Fruit fly (Drosophila melanogaster) whole organism, embryonic: ENCODE data around the gene CG15922.
A peak's percentile ranks its signal among the peaks of the same experiment; 100 is the strongest.

Experiments
- Abd-B ChIP-seq: fragments of 200-800 bp; sonication (Bioruptor generic); optimal IDR thresholded peaks from 2 replicates; lab custom pipeline; 2018; ENCODE audit warnings: missing biosample characterization, mild to moderate bottlenecking, missing genetic modification characterization, moderate library complexity
- Aef1 ChIP-seq: fragments of 200-800 bp; sonication (Bioruptor generic); IDR thresholded peaks from 3 replicates; pipeline ENCODE4 v1.3.6; 2022; ENCODE audit warnings: missing biosample characterization, missing genetic modification characterization
- B-H2 ChIP-seq: fragments of 200-800 bp; sonication (Bioruptor generic); optimal IDR thresholded peaks from 2 replicates; lab custom pipeline; 2018; ENCODE audit warnings: missing biosample characterization, mild to moderate bottlenecking, missing genetic modification characterization
- C15 ChIP-seq: fragments of 200-800 bp; sonication (Bioruptor generic); IDR thresholded peaks from 3 replicates; pipeline ENCODE4 v1.3.6; 2022; ENCODE audit warnings: missing biosample characterization, missing genetic modification characterization
- CG10543 ChIP-seq: fragments of 200-800 bp; sonication (Bioruptor generic); optimal IDR thresholded peaks from 3 replicates; lab custom pipeline; 2017; ENCODE audit warnings: missing biosample characterization, mild to moderate bottlenecking, missing genetic modification characterization, moderate library complexity
- CG10979 ChIP-seq: fragments of 200-800 bp; sonication (Bioruptor generic); optimal IDR thresholded peaks from 2 replicates; lab custom pipeline; 2018; ENCODE audit warnings: missing biosample characterization, mild to moderate bottlenecking, missing genetic modification characterization, moderate library complexity
- CG11085 ChIP-seq: fragments of 200-800 bp; sonication (Bioruptor generic); IDR thresholded peaks from 2 replicates; pipeline ENCODE4 v1.3.6; 2022; ENCODE audit warnings: missing biosample characterization, missing genetic modification characterization
- CG11696 ChIP-seq: fragments of 200-800 bp; sonication (Bioruptor generic); IDR thresholded peaks from 2 replicates; pipeline ENCODE4 v1.3.6; 2022; ENCODE audit warnings: missing biosample characterization, missing genetic modification characterization
- CG15479 ChIP-seq: fragments of 200-800 bp; sonication (Bioruptor generic); optimal IDR thresholded peaks from 3 replicates; lab custom pipeline; 2019; ENCODE audit warnings: missing biosample characterization, mild to moderate bottlenecking, missing genetic modification characterization, moderate library complexity
- CG16863 ChIP-seq: fragments of 200-800 bp; sonication (Bioruptor generic); optimal IDR thresholded peaks from 3 replicates; lab custom pipeline; 2016; ENCODE audit warnings: missing biosample characterization, missing genetic modification characterization
- CG18599 ChIP-seq: fragments of 200-800 bp; sonication (Bioruptor generic); optimal IDR thresholded peaks from 3 replicates; lab custom pipeline; 2017; ENCODE audit warnings: missing biosample characterization, missing genetic modification characterization, mild to moderate bottlenecking, moderate library complexity, missing genetic modification reagents
- CG18619 ChIP-seq: fragments of 200-800 bp; sonication (Bioruptor generic); optimal IDR thresholded peaks from 3 replicates; lab custom pipeline; 2017; ENCODE audit warnings: missing biosample characterization, mild to moderate bottlenecking, missing genetic modification characterization
- CG31224 ChIP-seq: fragments of 200-800 bp; sonication (Bioruptor generic); IDR thresholded peaks from 2 replicates; pipeline ENCODE4 v1.3.6; 2022; ENCODE audit warnings: missing biosample characterization, missing genetic modification characterization
- CG31441 ChIP-seq: fragments of 200-800 bp; sonication (Bioruptor generic); IDR thresholded peaks from 2 replicates; pipeline ENCODE4 v1.3.6; 2022; ENCODE audit warnings: missing biosample characterization, missing genetic modification characterization
- CG34376 ChIP-seq: fragments of 200-800 bp; sonication (Bioruptor generic); optimal IDR thresholded peaks from 2 replicates; lab custom pipeline; 2018; ENCODE audit warnings: missing biosample characterization, mild to moderate bottlenecking, missing genetic modification characterization
- CG6765 ChIP-seq: fragments of 200-800 bp; sonication (Bioruptor generic); optimal IDR thresholded peaks from 3 replicates; lab custom pipeline; 2017; ENCODE audit warnings: missing biosample characterization, mild to moderate bottlenecking, missing genetic modification characterization
- CG7745 ChIP-seq: fragments of 200-800 bp; sonication (Bioruptor generic); optimal IDR thresholded peaks from 2 replicates; lab custom pipeline; 2018; ENCODE audit warnings: missing biosample characterization, mild to moderate bottlenecking, missing genetic modification characterization, moderate library complexity
- CG7928 ChIP-seq: fragments of 200-800 bp; sonication (Bioruptor generic); optimal IDR thresholded peaks from 2 replicates; lab custom pipeline; 2017; ENCODE audit warnings: missing biosample characterization, mild to moderate bottlenecking, missing genetic modification characterization
- CG8359 ChIP-seq: fragments of 200-800 bp; sonication (Bioruptor generic); optimal IDR thresholded peaks from 2 replicates; lab custom pipeline; 2017; ENCODE audit warnings: missing biosample characterization, mild to moderate bottlenecking, missing genetic modification characterization, borderline replicate concordance
- CG8388 ChIP-seq: fragments of 200-800 bp; sonication (Bioruptor generic); optimal IDR thresholded peaks from 2 replicates; lab custom pipeline; 2019; ENCODE audit warnings: missing biosample characterization, mild to moderate bottlenecking, missing genetic modification characterization, moderate library complexity
- CG9797 ChIP-seq: fragments of 200-800 bp; sonication (Bioruptor generic); optimal IDR thresholded peaks from 3 replicates; lab custom pipeline; 2018; ENCODE audit warnings: missing biosample characterization, mild to moderate bottlenecking, missing genetic modification characterization
- D19A ChIP-seq: fragments of 200-800 bp; optimal IDR thresholded peaks from 3 replicates; lab custom pipeline; 2019; ENCODE audit warnings: missing biosample characterization, mild to moderate bottlenecking, missing genetic modification characterization, moderate library complexity
- Ets65A ChIP-seq: fragments of 200-800 bp; sonication (Bioruptor generic); peaks from one replicate; lab custom pipeline; 2016; ENCODE audit warnings: missing biosample characterization, missing genetic modification characterization
- Fer3 ChIP-seq: fragments of 200-800 bp; sonication (Bioruptor generic); optimal IDR thresholded peaks from 2 replicates; lab custom pipeline; 2018; ENCODE audit warnings: missing biosample characterization, mild to moderate bottlenecking, missing genetic modification characterization, moderate library complexity
- Hand ChIP-seq: fragments of 200-800 bp; sonication (Bioruptor generic); optimal IDR thresholded peaks from 2 replicates; lab custom pipeline; 2017; ENCODE audit warnings: mild to moderate bottlenecking, missing biosample characterization, missing genetic modification reagents, missing genetic modification characterization
- HmgZ ChIP-seq: fragments of 200-800 bp; sonication (Bioruptor generic); optimal IDR thresholded peaks from 2 replicates; lab custom pipeline; 2018; ENCODE audit warnings: missing biosample characterization, mild to moderate bottlenecking, missing genetic modification characterization
- NC2α ChIP-seq: fragments of 200-800 bp; sonication (Bioruptor generic); optimal IDR thresholded peaks from 2 replicates; lab custom pipeline; 2016; ENCODE audit warnings: missing biosample characterization, missing genetic modification characterization
- Side ChIP-seq: fragments of 200-800 bp; sonication (Bioruptor generic); optimal IDR thresholded peaks from 2 replicates; lab custom pipeline; 2016; ENCODE audit warnings: missing biosample characterization, missing genetic modification characterization
- Sox100B ChIP-seq: fragments of 200-800 bp; sonication (Bioruptor generic); optimal IDR thresholded peaks from 3 replicates; lab custom pipeline; 2018; ENCODE audit warnings: missing biosample characterization, mild to moderate bottlenecking, missing genetic modification characterization
- Sry-δ ChIP-seq: fragments of 200-800 bp; sonication (Bioruptor generic); optimal IDR thresholded peaks from 2 replicates; lab custom pipeline; 2016; ENCODE audit warnings: missing biosample characterization, missing genetic modification characterization
- abd-A ChIP-seq: fragments of 200-800 bp; sonication (Bioruptor generic); optimal IDR thresholded peaks from 3 replicates; lab custom pipeline; 2019; ENCODE audit warnings: missing biosample characterization, mild to moderate bottlenecking, missing genetic modification characterization, moderate library complexity
- al ChIP-seq: fragments of 200-800 bp; sonication (Bioruptor generic); IDR thresholded peaks from 2 replicates; pipeline ENCODE4 v1.3.6; 2022; ENCODE audit warnings: missing biosample characterization, missing genetic modification characterization
- bab2 ChIP-seq: fragments of 200-800 bp; sonication (Bioruptor generic); optimal IDR thresholded peaks from 2 replicates; lab custom pipeline; 2016; ENCODE audit warnings: missing biosample characterization, missing genetic modification characterization
- corto ChIP-seq: fragments of 200-800 bp; sonication (Bioruptor generic); optimal IDR thresholded peaks from 2 replicates; lab custom pipeline; 2016; ENCODE audit warnings: missing biosample characterization, mild to moderate bottlenecking, missing genetic modification characterization, moderate library complexity
- dpn ChIP-seq, 2 experiments: fragments of 200-800 bp; sonication (Bioruptor generic); optimal IDR thresholded peaks; 3 replicates each; lab custom pipeline; 2016; ENCODE audit warnings: missing biosample characterization in 2 of 2, missing genetic modification characterization in 2 of 2
- fd96Cb ChIP-seq: fragments of 200-800 bp; sonication (Bioruptor generic); optimal IDR thresholded peaks from 2 replicates; lab custom pipeline; 2018; ENCODE audit warnings: missing biosample characterization, mild to moderate bottlenecking, missing genetic modification characterization, moderate library complexity
- grau ChIP-seq: fragments of 200-800 bp; optimal IDR thresholded peaks from 3 replicates; lab custom pipeline; 2019; ENCODE audit warnings: missing biosample characterization, mild to moderate bottlenecking, missing genetic modification characterization, moderate library complexity
- ham ChIP-seq: fragments of 200-800 bp; sonication (Bioruptor generic); IDR thresholded peaks from 2 replicates; pipeline ENCODE4 v1.3.6; 2022; ENCODE audit warnings: missing biosample characterization, missing genetic modification characterization
- jigr1 ChIP-seq: fragments of 200-800 bp; sonication (Bioruptor generic); IDR thresholded peaks from 3 replicates; pipeline ENCODE4 v1.3.6; 2022; ENCODE audit warnings: missing biosample characterization, missing genetic modification characterization
- lmd ChIP-seq: fragments of 200-800 bp; sonication (Bioruptor generic); IDR thresholded peaks from 2 replicates; pipeline ENCODE4 v1.3.6; 2022; ENCODE audit warnings: missing biosample characterization, missing genetic modification characterization
- lov ChIP-seq, 2 experiments: fragments of 200-800 bp in 1 of 2; fragments of >200 bp in 1 of 2; sonication (Bioruptor generic) in 1 of 2; IDR thresholded peaks in 1 of 2; optimal IDR thresholded peaks in 1 of 2; 2 replicates in 1 of 2; 3 replicates in 1 of 2; pipeline versions ENCODE4 v1.3.6 to Lab custom; 2017 to 2022; ENCODE audit warnings: missing biosample characterization in 1 of 2, missing genetic modification characterization in 1 of 2
- oc ChIP-seq: fragments of 200-800 bp; sonication (Bioruptor generic); optimal IDR thresholded peaks from 2 replicates; lab custom pipeline; 2018; ENCODE audit warnings: missing biosample characterization, mild to moderate bottlenecking, missing genetic modification characterization, moderate library complexity
- sens ChIP-seq: fragments of 200-800 bp; sonication (Bioruptor generic); peaks from one replicate; lab custom pipeline; 2016; ENCODE audit warnings: missing biosample characterization, missing genetic modification characterization
- sima ChIP-seq: fragments of 200-800 bp; sonication (Bioruptor generic); optimal IDR thresholded peaks from 2 replicates; lab custom pipeline; 2016; ENCODE audit warnings: missing biosample characterization, missing genetic modification characterization
- so ChIP-seq: fragments of 200-800 bp; sonication (Bioruptor generic); IDR thresholded peaks from 3 replicates; pipeline ENCODE4 v1.3.6; 2022; ENCODE audit warnings: missing biosample characterization, missing genetic modification characterization
- sr ChIP-seq: fragments of 200-800 bp; sonication (Bioruptor generic); IDR thresholded peaks from 3 replicates; pipeline ENCODE4 v1.3.6; 2022; ENCODE audit warnings: missing biosample characterization, missing genetic modification characterization
- tin ChIP-seq: fragments of 200-800 bp; sonication (Bioruptor generic); optimal IDR thresholded peaks from 3 replicates; lab custom pipeline; 2016; ENCODE audit warnings: missing biosample characterization, missing genetic modification characterization
- ttk ChIP-seq: fragments of 200-800 bp; sonication (Bioruptor generic); IDR thresholded peaks from 2 replicates; pipeline ENCODE4 v2.1.2; 2022; ENCODE audit warnings: missing biosample characterization, missing genetic modification characterization
- z ChIP-seq: fragments of 200-800 bp; sonication (Bioruptor generic); IDR thresholded peaks from 3 replicates; pipeline ENCODE4 v1.3.6; 2022; ENCODE audit warnings: missing biosample characterization, missing genetic modification characterization

CG15922 gene

dm6 chr3R:20556281-20557113 lies 3.6 kb downstream of the CG15922 start (continued):
- TF ChIP-seq lmd (GFP tag; lab: Robert Waterston, UW) (peak; percentile 84), sr (GFP tag; lab: Robert Waterston, UW) (no peak), C15 (GFP tag; lab: Robert Waterston, UW) (0 out of 3 replicates have a peak, but pooled peaks have one; percentile 54), CG18599 (peak; percentile 55), Fer3 (peak; percentile 82), CG7928 (GFP tag; lab: Kevin White, UChicago) (peak; percentile 4), grau (tag; lab: Kevin White, UChicago) (peak; percentile 94), oc (no peak), sima (no peak), ham (GFP tag; lab: Robert Waterston, UW) (0 out of 2 replicates have a peak, but pooled peaks have one; percentile 24), CG31224 (peak; percentile 79), CG8388 (GFP tag; lab: Kevin White, UChicago) (no peak), Ets65A (GFP tag; lab: Kevin White, UChicago) (peak; percentile 33), bab2 (GFP tag; lab: Kevin White, UChicago) (peak; percentile 53), so (GFP tag; lab: Robert Waterston, UW) (peak; percentile 86), fd96Cb (peak; percentile 11), tin (GFP tag; lab: Kevin White, UChicago) (peak; percentile 52), CG9797 (no peak), dpn (GFP tag; optimal IDR thresholded peaks at IDR 0.05; lab: Kevin White, UChicago) (peak; percentile 51 to 73), B-H2 (no peak), CG10979 (tag; lab: Kevin White, UChicago) (peak; percentile 39), NC2α (GFP tag; lab: Kevin White, UChicago) (no peak), CG34376 (GFP tag; lab: Kevin White, UChicago) (no peak), ttk (GFP tag; lab: Robert Waterston, UW) (peak; percentile 66), CG16863 (GFP tag; lab: Kevin White, UChicago) (no peak), sens (GFP tag; lab: Kevin White, UChicago) (peak; percentile 87), CG18619 (peak; percentile 56), CG6765 (GFP tag; lab: Kevin White, UChicago) (peak; percentile 15), z (GFP tag; lab: Robert Waterston, UW) (no peak; the same call in 2 of the 3 replicates), Sry-δ (GFP tag; lab: Kevin White, UChicago) (no peak), Hand (no peak), CG10543 (GFP tag; lab: Kevin White, UChicago) (no peak), CG8359 (GFP tag; lab: Kevin White, UChicago) (no peak), abd-A (no peak), CG11696 (GFP tag; lab: Robert Waterston, UW) (peak; percentile 11; the same call in 1 of the 2 replicates), lov (optimal IDR thresholded peaks at IDR 0.05; lab: Kevin White, UChicago) (no peak), lov (GFP tag; IDR thresholded peaks at IDR 0.05; lab: Robert Waterston, UW) (no peak), CG11085 (GFP tag; lab: Robert Waterston, UW) (peak; percentile 30; the same call in 1 of the 2 replicates), jigr1 (0 out of 3 replicates have a peak, but pooled peaks have one; percentile 38), Aef1 (GFP tag; lab: Robert Waterston, UW) (peak; percentile 86), HmgZ (no peak), CG7745 (tag; lab: Kevin White, UChicago) (no peak), D19A (peak; percentile 40), corto (GFP tag; lab: Kevin White, UChicago) (no peak), al (GFP tag; lab: Robert Waterston, UW) (peak; percentile 89), Abd-B (GFP tag; lab: Kevin White, UChicago) (peak; percentile 52), Side (GFP tag; lab: Kevin White, UChicago) (no peak), CG31441 (GFP tag; lab: Robert Waterston, UW) (peak; percentile 63), Sox100B (GFP tag; lab: Kevin White, UChicago) (peak; percentile 59), CG15479 (GFP tag; lab: Kevin White, UChicago) (no peak)
